Worm (Caenorhabditis elegans) whole organism, L4 larva: ENCODE results near the gene pqn-67.

Experiments used
- F10B5.3 ChIP-seq: sonication (generic microtip); optimal IDR thresholded peaks from 2 replicates; lab custom pipeline; 2016; ENCODE audit warnings: mild to moderate bottlenecking, missing genetic modification characterization, missing compliant biosample characterization
- F26F4.8 ChIP-seq: fragments of 200-800 bp; sonication (Bioruptor generic); conservative IDR thresholded peaks from 2 replicates; pipeline ENCODE4 v1.3.6; 2022; ENCODE audit warnings: missing genetic modification characterization, missing compliant biosample characterization
- R02D3.7 ChIP-seq: fragments of 150-350 bp; sonication (generic microtip); optimal IDR thresholded peaks from 3 replicates; lab custom pipeline; 2014; ENCODE audit warnings: missing biosample characterization, missing genetic modification characterization
- T20F7.1 ChIP-seq: fragments of 200-800 bp; sonication (Bioruptor generic); optimal IDR thresholded peaks from 2 replicates; lab custom pipeline; 2018; ENCODE audit warnings: mild to moderate bottlenecking, missing genetic modification characterization, missing compliant biosample characterization
- Y75B8A.6 ChIP-seq: fragments of 200-800 bp; sonication (Bioruptor generic); IDR thresholded peaks from 2 replicates; pipeline ENCODE4 v1.3.6; 2022; ENCODE audit warnings: missing genetic modification reagents, missing genetic modification characterization, missing compliant biosample characterization
- ZK337.2 ChIP-seq: fragments of 200-800 bp; sonication (Bioruptor generic); IDR thresholded peaks from 2 replicates; pipeline ENCODE4 v1.3.6; 2022; ENCODE audit warnings: missing genetic modification reagents, missing genetic modification characterization, missing compliant biosample characterization
- ZK546.5 ChIP-seq, 2 experiments: sonication (generic microtip); optimal IDR thresholded peaks; 2 replicates each; lab custom pipeline; 2017; ENCODE audit warnings: missing biosample characterization in 2 of 2, missing genetic modification characterization in 2 of 2
- aha-1 ChIP-seq: fragments of 150-350 bp; peaks from one replicate; lab custom pipeline; 2014; ENCODE audit warnings: missing biosample characterization, missing genetic modification characterization
- aly-2 ChIP-seq: sonication (generic microtip); optimal IDR thresholded peaks from 2 replicates; lab custom pipeline; 2018; ENCODE audit warnings: missing biosample characterization, missing genetic modification characterization
- arid-1 ChIP-seq: fragments of 200-800 bp; sonication (Bioruptor generic); conservative IDR thresholded peaks from 2 replicates; pipeline ENCODE4 v1.3.6; 2022; ENCODE audit warnings: missing genetic modification reagents, missing genetic modification characterization, missing compliant biosample characterization
- attf-4 ChIP-seq: sonication (generic microtip); optimal IDR thresholded peaks from 3 replicates; lab custom pipeline; 2017; ENCODE audit warnings: missing biosample characterization, missing genetic modification characterization
- ceh-44 ChIP-seq: fragments of 200-800 bp; sonication (Bioruptor generic); IDR thresholded peaks from 2 replicates; pipeline ENCODE4 v1.3.6; 2022; ENCODE audit warnings: missing genetic modification reagents, missing genetic modification characterization, missing compliant biosample characterization
- ceh-62 ChIP-seq: sonication (generic microtip); optimal IDR thresholded peaks from 2 replicates; lab custom pipeline; 2017; ENCODE audit warnings: missing biosample characterization, missing genetic modification characterization
- ceh-82 ChIP-seq: sonication (generic microtip); optimal IDR thresholded peaks from 2 replicates; lab custom pipeline; 2017; ENCODE audit warnings: missing biosample characterization, missing genetic modification characterization
- cey-2 ChIP-seq: sonication (generic microtip); optimal IDR thresholded peaks from 3 replicates; lab custom pipeline; 2017; ENCODE audit warnings: missing genetic modification characterization, mild to moderate bottlenecking, missing compliant biosample characterization, antibody characterized with exemption, borderline replicate concordance; ENCODE audit not compliant: insufficient read depth
- daf-16 ChIP-seq, 3 experiments: sonication (generic microtip); optimal IDR thresholded peaks; 2 replicates each; lab custom pipeline; 2016 to 2017; ENCODE audit warnings: missing genetic modification characterization in 3 of 3, missing genetic modification reagents in 3 of 3, mild to moderate bottlenecking in 2 of 3, missing compliant biosample characterization in 2 of 3, missing biosample characterization in 1 of 3, moderate library complexity in 1 of 3
- dmd-8 ChIP-seq: fragments of 200-800 bp; sonication (Bioruptor generic); IDR thresholded peaks from 2 replicates; pipeline ENCODE4 v1.3.6; 2022; ENCODE audit warnings: missing genetic modification characterization, missing compliant biosample characterization
- dve-1 ChIP-seq: sonication (generic microtip); optimal IDR thresholded peaks from 2 replicates; lab custom pipeline; 2017; ENCODE audit warnings: antibody characterized with exemption, mild to moderate bottlenecking, missing genetic modification characterization, missing compliant biosample characterization; ENCODE audit not compliant: insufficient read depth
- egl-27 ChIP-seq: sonication (generic microtip); optimal IDR thresholded peaks from 3 replicates; lab custom pipeline; 2017; ENCODE audit warnings: missing biosample characterization, missing genetic modification reagents, missing genetic modification characterization
- fkh-10 ChIP-seq: fragments of 150-350 bp; optimal IDR thresholded peaks from 2 replicates; lab custom pipeline; 2014; ENCODE audit warnings: missing biosample characterization, missing genetic modification reagents, missing genetic modification characterization
- fos-1 ChIP-seq: fragments of 150-350 bp; optimal IDR thresholded peaks from 2 replicates; lab custom pipeline; 2014; ENCODE audit warnings: missing biosample characterization, missing genetic modification characterization
- gei-8 ChIP-seq: fragments of 200-800 bp; sonication (Bioruptor generic); optimal IDR thresholded peaks from 2 replicates; lab custom pipeline; 2018; ENCODE audit warnings: mild to moderate bottlenecking, missing genetic modification characterization, missing compliant biosample characterization
- hlh-30 ChIP-seq: sonication (generic microtip); optimal IDR thresholded peaks from 2 replicates; lab custom pipeline; 2017; ENCODE audit warnings: antibody characterized with exemption, mild to moderate bottlenecking, missing genetic modification characterization, missing compliant biosample characterization; ENCODE audit not compliant: insufficient read depth
- lim-7 ChIP-seq: fragments of 200-800 bp; sonication (Bioruptor generic); IDR thresholded peaks from 2 replicates; pipeline ENCODE4 v1.3.6; 2022; ENCODE audit warnings: missing genetic modification characterization, missing compliant biosample characterization
- lin-29 ChIP-seq: fragments of 200-800 bp; sonication (Bioruptor generic); IDR thresholded peaks from 2 replicates; pipeline ENCODE4 v1.3.6; 2022; ENCODE audit warnings: missing genetic modification reagents, missing genetic modification characterization, missing compliant biosample characterization
- lir-3 ChIP-seq: sonication (generic microtip); optimal IDR thresholded peaks from 2 replicates; lab custom pipeline; 2016; ENCODE audit warnings: mild to moderate bottlenecking, missing genetic modification characterization, missing compliant biosample characterization
- lsy-2 ChIP-seq, 2 experiments: fragments of 150-350 bp in 1 of 2; sonication (generic microtip) in 1 of 2; optimal IDR thresholded peaks; 2 replicates each; lab custom pipeline; 2014 to 2017; ENCODE audit warnings: missing biosample characterization in 2 of 2, missing genetic modification characterization in 2 of 2
- madf-5 ChIP-seq, 2 experiments: fragments of 200-800 bp; sonication (Bioruptor generic); IDR thresholded peaks; 2 replicates each; pipeline ENCODE4 v1.3.6; 2022; ENCODE audit warnings: missing compliant biosample characterization in 2 of 2, missing genetic modification characterization in 2 of 2
- mdt-29 ChIP-seq: fragments of 200-800 bp; sonication (Bioruptor generic); IDR thresholded peaks from 2 replicates; pipeline ENCODE4 v1.3.6; 2022; ENCODE audit warnings: missing genetic modification reagents, missing genetic modification characterization, missing compliant biosample characterization
- mes-2 ChIP-seq: sonication (generic microtip); optimal IDR thresholded peaks from 2 replicates; lab custom pipeline; 2016; ENCODE audit warnings: missing genotype, mild to moderate bottlenecking, missing genetic modification characterization, missing compliant biosample characterization; ENCODE audit not compliant: poor library complexity, severe bottlenecking
- mxl-3 ChIP-seq: fragments of 200-800 bp; sonication (Bioruptor generic); optimal IDR thresholded peaks from 2 replicates; lab custom pipeline; 2018; ENCODE audit warnings: mild to moderate bottlenecking, missing genetic modification characterization, missing compliant biosample characterization
- nhr-10 ChIP-seq: fragments of 150-350 bp; optimal IDR thresholded peaks from 2 replicates; lab custom pipeline; 2014; ENCODE audit warnings: missing biosample characterization, missing genetic modification characterization
- nhr-102 ChIP-seq: sonication (generic microtip); optimal IDR thresholded peaks from 2 replicates; lab custom pipeline; 2016; ENCODE audit warnings: mild to moderate bottlenecking, missing genetic modification characterization, moderate library complexity, missing compliant biosample characterization
- nhr-11 ChIP-seq: fragments of 150-350 bp; optimal IDR thresholded peaks from 2 replicates; lab custom pipeline; 2014; ENCODE audit warnings: missing biosample characterization, missing genetic modification characterization
- nhr-237 ChIP-seq: sonication (generic microtip); optimal IDR thresholded peaks from 2 replicates; lab custom pipeline; 2017; ENCODE audit warnings: missing biosample characterization, missing genetic modification characterization
- nhr-25 ChIP-seq: sonication (generic microtip); optimal IDR thresholded peaks from 2 replicates; lab custom pipeline; 2017; ENCODE audit warnings: missing genetic modification characterization, mild to moderate bottlenecking, missing compliant biosample characterization, antibody characterized with exemption, moderate library complexity, borderline replicate concordance; ENCODE audit not compliant: insufficient read depth
- nhr-28 ChIP-seq: fragments of 150-350 bp; optimal IDR thresholded peaks from 2 replicates; lab custom pipeline; 2014; ENCODE audit warnings: missing biosample characterization, missing genetic modification characterization
- pha-4 ChIP-seq, 2 experiments: fragments of 150-350 bp in 1 of 2; fragments of 200-800 bp in 1 of 2; sonication (Bioruptor generic) in 1 of 2; IDR thresholded peaks in 1 of 2; optimal IDR thresholded peaks in 1 of 2; 2 replicates each; pipeline versions ENCODE4 v1.3.6 to Lab custom; 2014 to 2022; ENCODE audit warnings: missing genetic modification characterization in 2 of 2, missing genetic modification reagents in 2 of 2, missing biosample characterization in 1 of 2, missing compliant biosample characterization in 1 of 2
- pqm-1 ChIP-seq: sonication (generic microtip); optimal IDR thresholded peaks from 2 replicates; lab custom pipeline; 2017; ENCODE audit warnings: missing biosample characterization, missing genetic modification characterization
- rbr-2 ChIP-seq: sonication (generic microtip); optimal IDR thresholded peaks from 2 replicates; lab custom pipeline; 2016; ENCODE audit warnings: missing genotype, missing genetic modification characterization, missing compliant biosample characterization
- sdz-12 ChIP-seq: fragments of 200-800 bp; sonication (Bioruptor generic); optimal IDR thresholded peaks from 2 replicates; lab custom pipeline; 2018; ENCODE audit warnings: mild to moderate bottlenecking, missing genetic modification characterization, missing compliant biosample characterization
- spr-1 ChIP-seq: sonication (generic microtip); optimal IDR thresholded peaks from 2 replicates; lab custom pipeline; 2016; ENCODE audit warnings: mild to moderate bottlenecking, missing genetic modification characterization, missing compliant biosample characterization
- spr-3 ChIP-seq: fragments of 200-800 bp; sonication (Bioruptor generic); optimal IDR thresholded peaks from 2 replicates; lab custom pipeline; 2018; ENCODE audit warnings: mild to moderate bottlenecking, missing genetic modification characterization, missing compliant biosample characterization
- unc-62 ChIP-seq, 3 experiments: fragments of 150-350 bp in 1 of 3; sonication (generic microtip); optimal IDR thresholded peaks in 2 of 3; peaks in 1 of 3; 1 replicate in 1 of 3; 2 replicates in 2 of 3; lab custom pipeline; 2014 to 2017; ENCODE audit warnings: missing biosample characterization in 3 of 3, missing genetic modification characterization in 3 of 3, missing genetic modification reagents in 3 of 3, missing genotype in 1 of 3
- zfp-3 ChIP-seq: fragments of 200-800 bp; sonication (Bioruptor generic); conservative IDR thresholded peaks from 2 replicates; pipeline ENCODE4 v1.3.6; 2022; ENCODE audit warnings: missing genetic modification reagents, missing genetic modification characterization, missing compliant biosample characterization

pqn-67 gene

ce11 chrV:12924128-12924527 is at the start of gene pqn-67:
pqn-67 (plus strand) TSS chrV:12924428.
- 0 out of 2 replicates have a peak, but pooled peaks have one; percentile 29 for TF ChIP-seq dmd-8 (GFP tag; lab: Robert Waterston, UW)
- 0 out of 2 replicates have a peak, but pooled peaks have one; percentile 17 for TF ChIP-seq zfp-3 (GFP tag; lab: Robert Waterston, UW)
- TF ChIP-seq pha-4 (GFP tag; IDR thresholded peaks at IDR 0.05; lab: Robert Waterston, UW), result no peak
- TF ChIP-seq pha-4 (tag; optimal IDR thresholded peaks at IDR 0.05; lab: Kevin White, UChicago), result no peak

ce11 chrV:12875850-12876249 is 48.4 kb upstream of the pqn-67 start:
- no peak for TF ChIP-seq fkh-10 (GFP tag; lab: Kevin White, UChicago)
- peak; percentile 33 for TF ChIP-seq nhr-28 (tag; lab: Kevin White, UChicago)
- TF ChIP-seq spr-3 (GFP tag; lab: Kevin White, UChicago), result no peak
- TF ChIP-seq mxl-3 (GFP tag; lab: Kevin White, UChicago), result no peak
- TF ChIP-seq madf-5 (GFP tag; IDR thresholded peaks at IDR 0.05; lab: Robert Waterston, UW), result no peak
- TF ChIP-seq unc-62 (GFP tag; optimal IDR thresholded peaks at IDR 0.05 in 1 of 2; lab: Kevin White, UChicago), result peak in 1 of 2 experiments; percentile 93
- TF ChIP-seq unc-62 (tag; optimal IDR thresholded peaks at IDR 0.05; lab: Kevin White, UChicago), result no peak
- no peak for TF ChIP-seq nhr-102 (tag; lab: Kevin White, UChicago)
- TF ChIP-seq R02D3.7 (tag; lab: Kevin White, UChicago), result no peak

DNA sequence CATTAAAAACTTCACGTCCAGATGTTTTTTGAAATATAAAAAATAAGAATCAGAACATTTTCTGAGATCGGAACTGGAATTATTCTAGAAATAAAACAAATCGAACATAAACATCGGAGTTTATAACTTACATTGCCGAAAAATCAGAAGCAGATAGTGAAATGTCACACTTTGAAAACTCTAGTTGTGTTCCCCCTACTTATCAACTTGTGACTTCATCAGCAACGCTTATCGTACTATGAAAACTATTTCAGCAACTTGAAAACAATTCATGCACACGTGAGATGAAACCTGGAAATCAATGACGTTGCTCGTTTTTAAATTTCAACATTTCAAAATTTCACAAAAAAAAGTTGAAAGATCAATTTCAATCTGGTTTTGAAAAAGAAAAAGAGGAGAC is 47.5 kb upstream of the pqn-67 start:
- TF ChIP-seq nhr-237 (tag; lab: Kevin White, UChicago) (no peak), nhr-11 (tag; lab: Kevin White, UChicago) (no peak), mes-2 (tag; lab: Kevin White, UChicago) (no peak), egl-27 (tag; lab: Kevin White, UChicago) (no peak), lsy-2 (tag; optimal IDR thresholded peaks at IDR 0.05; lab: Kevin White, UChicago) (no peak), ceh-62 (tag; lab: Kevin White, UChicago) (no peak), aha-1 (tag; lab: Kevin White, UChicago) (peak; percentile 35), T20F7.1 (GFP tag; lab: Kevin White, UChicago) (no peak), pqm-1 (tag; lab: Kevin White, UChicago) (peak; percentile 38), sdz-12 (GFP tag; lab: Kevin White, UChicago) (no peak), nhr-10 (tag; lab: Kevin White, UChicago) (no peak), spr-3 (GFP tag; lab: Kevin White, UChicago) (no peak), ceh-44 (GFP tag; lab: Robert Waterston, UW) (no peak), cey-2 (tag; lab: Kevin White, UChicago) (no peak), daf-16 (GFP tag; optimal IDR thresholded peaks at IDR 0.05; lab: Kevin White, UChicago) (no peak), daf-16 (tag; optimal IDR thresholded peaks at IDR 0.05; lab: Kevin White, UChicago) (peak; percentile 84), spr-1 (tag; lab: Kevin White, UChicago) (no peak), nhr-25 (tag; lab: Kevin White, UChicago) (no peak), F26F4.8 (GFP tag; lab: Robert Waterston, UW) (no peak), attf-4 (tag; lab: Kevin White, UChicago) (no peak), ceh-82 (tag; lab: Kevin White, UChicago) (no peak), gei-8 (GFP tag; lab: Kevin White, UChicago) (no peak), lim-7 (GFP tag; lab: Robert Waterston, UW) (no peak), lin-29 (no peak), aly-2 (no peak), arid-1 (GFP tag; lab: Robert Waterston, UW) (no peak), lir-3 (tag; lab: Kevin White, UChicago) (no peak), mdt-29 (GFP tag; lab: Robert Waterston, UW) (no peak), F10B5.3 (tag; lab: Kevin White, UChicago) (no peak), hlh-30 (peak; percentile 60), rbr-2 (tag; lab: Kevin White, UChicago) (no peak), ZK337.2 (GFP tag; lab: Robert Waterston, UW) (no peak), dve-1 (tag; lab: Kevin White, UChicago) (peak; percentile 46), dmd-8 (GFP tag; lab: Robert Waterston, UW) (no peak), fos-1 (no peak), ZK546.5 (tag; optimal IDR thresholded peaks at IDR 0.05; lab: Kevin White, UChicago) (no peak), Y75B8A.6 (GFP tag; lab: Robert Waterston, UW) (no peak)
